Fruit fly (Drosophila melanogaster) whole organism, embryonic: ENCODE measurements around the gene COX7B.

Source experiments
- Atf3 ChIP-seq: fragments of 200-800 bp; sonication (Bioruptor generic); optimal IDR thresholded peaks from 3 replicates; lab custom pipeline; 2016; ENCODE audit warnings: missing biosample characterization, missing genetic modification characterization
- Bteb2 ChIP-seq: fragments of 200-800 bp; sonication (Bioruptor generic); optimal IDR thresholded peaks from 2 replicates; lab custom pipeline; 2016; ENCODE audit warnings: missing biosample characterization, missing genetic modification characterization
- CG10431 ChIP-seq: fragments of 200-800 bp; sonication (Bioruptor generic); optimal IDR thresholded peaks from 3 replicates; lab custom pipeline; 2018; ENCODE audit warnings: missing biosample characterization, mild to moderate bottlenecking, missing genetic modification characterization
- CG10462 ChIP-seq: fragments of 200-800 bp; sonication (Bioruptor generic); optimal IDR thresholded peaks from 2 replicates; lab custom pipeline; 2016; ENCODE audit warnings: missing biosample characterization, missing genetic modification characterization
- CG14014 ChIP-seq: fragments of 200-800 bp; sonication (Bioruptor generic); IDR thresholded peaks from 2 replicates; pipeline ENCODE4 v1.3.6; 2022; ENCODE audit warnings: missing biosample characterization, missing genetic modification characterization
- CG14965 ChIP-seq: fragments of 200-800 bp; sonication (Bioruptor generic); optimal IDR thresholded peaks from 2 replicates; lab custom pipeline; 2016; ENCODE audit warnings: missing biosample characterization, missing genetic modification characterization, borderline replicate concordance
- CG1602 ChIP-seq: fragments of 200-800 bp; sonication (Bioruptor generic); optimal IDR thresholded peaks from 3 replicates; lab custom pipeline; 2016; ENCODE audit warnings: missing biosample characterization, missing genetic modification characterization
- CG17385 ChIP-seq: fragments of 200-800 bp; sonication (Bioruptor generic); optimal IDR thresholded peaks from 3 replicates; lab custom pipeline; 2018; ENCODE audit warnings: missing biosample characterization, mild to moderate bottlenecking, missing genetic modification characterization
- CG18764 ChIP-seq: fragments of 200-800 bp; sonication (Bioruptor generic); optimal IDR thresholded peaks from 3 replicates; lab custom pipeline; 2016; ENCODE audit warnings: missing biosample characterization, missing genetic modification characterization
- CG32532 ChIP-seq: fragments of 200-800 bp; sonication (Bioruptor generic); IDR thresholded peaks from 2 replicates; pipeline ENCODE4 v1.3.6; 2022; ENCODE audit warnings: missing biosample characterization, missing genetic modification characterization
- CG32767 ChIP-seq: fragments of 200-800 bp; sonication (Bioruptor generic); IDR thresholded peaks from 2 replicates; pipeline ENCODE4 v1.3.6; 2022; ENCODE audit warnings: missing biosample characterization, missing genetic modification characterization
- CG34224 ChIP-seq: fragments of 200-800 bp; sonication (Bioruptor generic); IDR thresholded peaks from 3 replicates; pipeline ENCODE4 v1.3.6; 2022; ENCODE audit warnings: missing biosample characterization, missing genetic modification characterization; ENCODE audit not compliant: partially characterized antibody
- CG3995 ChIP-seq: fragments of 200-800 bp; sonication (Bioruptor generic); optimal IDR thresholded peaks from 3 replicates; lab custom pipeline; 2016; ENCODE audit warnings: missing biosample characterization, missing genetic modification characterization
- CG42726 ChIP-seq: fragments of 200-800 bp; sonication (Bioruptor generic); IDR thresholded peaks from 2 replicates; pipeline ENCODE4 v1.3.6; 2022; ENCODE audit warnings: missing biosample characterization, missing genetic modification characterization; ENCODE audit not compliant: partially characterized antibody
- CG4282 ChIP-seq: fragments of 200-800 bp; sonication (Bioruptor generic); optimal IDR thresholded peaks from 2 replicates; lab custom pipeline; 2016; ENCODE audit warnings: missing biosample characterization, missing genetic modification characterization
- CG6254 ChIP-seq: fragments of 200-800 bp; sonication (Bioruptor generic); optimal IDR thresholded peaks from 3 replicates; lab custom pipeline; 2017; ENCODE audit warnings: mild to moderate bottlenecking, missing biosample characterization, missing genetic modification reagents, missing genetic modification characterization
- CG8765 ChIP-seq: fragments of 200-800 bp; sonication (Bioruptor generic); IDR thresholded peaks from 2 replicates; pipeline ENCODE4 v1.3.6; 2022; ENCODE audit warnings: missing biosample characterization, missing genetic modification characterization
- CG9817 ChIP-seq: fragments of 200-800 bp; sonication (Bioruptor generic); optimal IDR thresholded peaks from 2 replicates; lab custom pipeline; 2018; ENCODE audit warnings: missing biosample characterization, mild to moderate bottlenecking, missing genetic modification characterization, moderate library complexity
- CTCF ChIP-seq: fragments of 200-800 bp; sonication (Bioruptor generic); optimal IDR thresholded peaks from 2 replicates; lab custom pipeline; 2017; ENCODE audit warnings: missing biosample characterization, mild to moderate bottlenecking, missing genetic modification characterization, moderate library complexity
- Dbx ChIP-seq: fragments of 200-800 bp; sonication (Bioruptor generic); IDR thresholded peaks from 3 replicates; pipeline ENCODE4 v1.3.6; 2022; ENCODE audit warnings: missing biosample characterization, missing genetic modification characterization
- Dp ChIP-seq: fragments of 200-800 bp; sonication (Bioruptor generic); optimal IDR thresholded peaks from 2 replicates; lab custom pipeline; 2018; ENCODE audit warnings: missing biosample characterization, mild to moderate bottlenecking, missing genetic modification characterization, moderate library complexity
- Drgx ChIP-seq: fragments of 200-800 bp; sonication (Bioruptor generic); IDR thresholded peaks from 2 replicates; pipeline ENCODE4 v1.3.6; 2022; ENCODE audit warnings: missing biosample characterization, missing genetic modification characterization
- E2f1 ChIP-seq: fragments of 200-800 bp; sonication (Bioruptor generic); IDR thresholded peaks from 2 replicates; pipeline ENCODE4 v1.3.6; 2022; ENCODE audit warnings: missing biosample characterization, missing genetic modification characterization
- Fer1 ChIP-seq: fragments of 200-800 bp; sonication (Bioruptor generic); optimal IDR thresholded peaks from 2 replicates; lab custom pipeline; 2017; ENCODE audit warnings: missing biosample characterization, mild to moderate bottlenecking, missing genetic modification characterization
- H2.0 ChIP-seq: fragments of 200-800 bp; sonication (Bioruptor generic); IDR thresholded peaks from 2 replicates; pipeline ENCODE4 v1.3.6; 2022; ENCODE audit warnings: missing biosample characterization, missing genetic modification characterization
- HmgD ChIP-seq: fragments of 200-800 bp; sonication (Bioruptor generic); optimal IDR thresholded peaks from 3 replicates; lab custom pipeline; 2016; ENCODE audit warnings: missing biosample characterization, missing genetic modification characterization
- Meics ChIP-seq: fragments of 200-800 bp; sonication (Bioruptor generic); optimal IDR thresholded peaks from 2 replicates; lab custom pipeline; 2017; ENCODE audit warnings: missing biosample characterization, mild to moderate bottlenecking, missing genetic modification characterization
- Mes4 ChIP-seq: fragments of 200-800 bp; sonication (Bioruptor generic); optimal IDR thresholded peaks from 2 replicates; lab custom pipeline; 2016; ENCODE audit warnings: missing biosample characterization, missing genetic modification characterization
- Neu2 ChIP-seq: fragments of 200-800 bp; sonication (Bioruptor generic); optimal IDR thresholded peaks from 3 replicates; lab custom pipeline; 2016; ENCODE audit warnings: missing biosample characterization, missing genetic modification characterization, borderline replicate concordance
- Rfx ChIP-seq: fragments of 200-800 bp; sonication (Bioruptor generic); IDR thresholded peaks from 2 replicates; pipeline ENCODE4 v1.3.6; 2022; ENCODE audit warnings: missing biosample characterization, missing genetic modification characterization
- Sox100B ChIP-seq: fragments of 200-800 bp; sonication (Bioruptor generic); optimal IDR thresholded peaks from 3 replicates; lab custom pipeline; 2018; ENCODE audit warnings: missing biosample characterization, mild to moderate bottlenecking, missing genetic modification characterization
- Spps ChIP-seq: fragments of 200-800 bp; sonication (Bioruptor generic); optimal IDR thresholded peaks from 2 replicates; lab custom pipeline; 2018; ENCODE audit warnings: missing biosample characterization, mild to moderate bottlenecking, missing genetic modification characterization
- Sry-δ ChIP-seq: fragments of 200-800 bp; sonication (Bioruptor generic); optimal IDR thresholded peaks from 2 replicates; lab custom pipeline; 2016; ENCODE audit warnings: missing biosample characterization, missing genetic modification characterization
- Vsx1 ChIP-seq: fragments of 200-800 bp; sonication (Bioruptor generic); optimal IDR thresholded peaks from 2 replicates; lab custom pipeline; 2017; ENCODE audit warnings: missing biosample characterization, mild to moderate bottlenecking, missing genetic modification characterization, missing genetic modification reagents
- ac ChIP-seq: fragments of 200-800 bp; sonication (Bioruptor generic); optimal IDR thresholded peaks from 3 replicates; lab custom pipeline; 2017; ENCODE audit warnings: missing biosample characterization, mild to moderate bottlenecking, missing genetic modification characterization
- ato ChIP-seq: fragments of 200-800 bp; sonication (Bioruptor generic); IDR thresholded peaks from 2 replicates; pipeline ENCODE4 v1.3.6; 2022; ENCODE audit warnings: missing biosample characterization, missing genetic modification characterization; ENCODE audit not compliant: partially characterized antibody
- cg ChIP-seq: fragments of 200-800 bp; sonication (Bioruptor generic); optimal IDR thresholded peaks from 3 replicates; lab custom pipeline; 2019; ENCODE audit warnings: missing biosample characterization, mild to moderate bottlenecking, missing genetic modification characterization, moderate library complexity
- da ChIP-seq: fragments of 200-800 bp; sonication (Bioruptor generic); optimal IDR thresholded peaks from 2 replicates; lab custom pipeline; 2016; ENCODE audit warnings: missing biosample characterization, missing genetic modification characterization
- dati ChIP-seq: fragments of 200-800 bp; sonication (Bioruptor generic); IDR thresholded peaks from 2 replicates; pipeline ENCODE4 v1.3.6; 2022; ENCODE audit warnings: missing biosample characterization, missing genetic modification characterization
- dysf ChIP-seq: fragments of 200-800 bp; sonication (Bioruptor generic); IDR thresholded peaks from 3 replicates; pipeline ENCODE4 v1.3.6; 2022; ENCODE audit warnings: missing biosample characterization, missing genetic modification characterization
- eve ChIP-seq, 2 experiments: fragments of >200 bp; optimal IDR thresholded peaks; 2 replicates each; lab custom pipeline; 2017; ENCODE audit warnings: missing biosample characterization in 2 of 2, missing genetic modification characterization in 2 of 2
- gcm2 ChIP-seq: fragments of 200-800 bp; sonication (Bioruptor generic); optimal IDR thresholded peaks from 2 replicates; lab custom pipeline; 2016; ENCODE audit warnings: missing biosample characterization, missing genetic modification characterization
- gfzf ChIP-seq: fragments of 200-800 bp; sonication (Bioruptor generic); optimal IDR thresholded peaks from 2 replicates; lab custom pipeline; 2016; ENCODE audit warnings: missing biosample characterization, mild to moderate bottlenecking, missing genetic modification characterization, moderate library complexity
- ham ChIP-seq: fragments of 200-800 bp; sonication (Bioruptor generic); IDR thresholded peaks from 2 replicates; pipeline ENCODE4 v1.3.6; 2022; ENCODE audit warnings: missing biosample characterization, missing genetic modification characterization
- hbn ChIP-seq: fragments of 200-800 bp; sonication (Bioruptor generic); IDR thresholded peaks from 2 replicates; pipeline ENCODE4 v1.3.6; 2022; ENCODE audit warnings: missing biosample characterization, missing genetic modification characterization; ENCODE audit not compliant: partially characterized antibody
- nau ChIP-seq: fragments of 200-800 bp; sonication (Bioruptor generic); optimal IDR thresholded peaks from 3 replicates; lab custom pipeline; 2017; ENCODE audit warnings: missing biosample characterization, mild to moderate bottlenecking, missing genetic modification characterization, missing genetic modification reagents
- pb ChIP-seq: fragments of 200-800 bp; sonication (Bioruptor generic); optimal IDR thresholded peaks from 3 replicates; lab custom pipeline; 2016; ENCODE audit warnings: missing biosample characterization, missing genetic modification characterization
- pita ChIP-seq: fragments of 200-800 bp; sonication (Bioruptor generic); optimal IDR thresholded peaks from 2 replicates; lab custom pipeline; 2017; ENCODE audit warnings: missing biosample characterization, mild to moderate bottlenecking, missing genetic modification characterization
- sim ChIP-seq: fragments of 200-800 bp; sonication (Bioruptor generic); IDR thresholded peaks from 2 replicates; pipeline ENCODE4 v1.3.6; 2022; ENCODE audit warnings: missing biosample characterization, missing genetic modification characterization
- slou ChIP-seq: fragments of 200-800 bp; sonication (Bioruptor generic); optimal IDR thresholded peaks from 3 replicates; lab custom pipeline; 2016; ENCODE audit warnings: missing biosample characterization, missing genetic modification characterization
- stwl ChIP-seq: fragments of 200-800 bp; sonication (Bioruptor generic); optimal IDR thresholded peaks from 3 replicates; lab custom pipeline; 2018; ENCODE audit warnings: missing biosample characterization, mild to moderate bottlenecking, missing genetic modification characterization, moderate library complexity

COX7B gene

DNA sequence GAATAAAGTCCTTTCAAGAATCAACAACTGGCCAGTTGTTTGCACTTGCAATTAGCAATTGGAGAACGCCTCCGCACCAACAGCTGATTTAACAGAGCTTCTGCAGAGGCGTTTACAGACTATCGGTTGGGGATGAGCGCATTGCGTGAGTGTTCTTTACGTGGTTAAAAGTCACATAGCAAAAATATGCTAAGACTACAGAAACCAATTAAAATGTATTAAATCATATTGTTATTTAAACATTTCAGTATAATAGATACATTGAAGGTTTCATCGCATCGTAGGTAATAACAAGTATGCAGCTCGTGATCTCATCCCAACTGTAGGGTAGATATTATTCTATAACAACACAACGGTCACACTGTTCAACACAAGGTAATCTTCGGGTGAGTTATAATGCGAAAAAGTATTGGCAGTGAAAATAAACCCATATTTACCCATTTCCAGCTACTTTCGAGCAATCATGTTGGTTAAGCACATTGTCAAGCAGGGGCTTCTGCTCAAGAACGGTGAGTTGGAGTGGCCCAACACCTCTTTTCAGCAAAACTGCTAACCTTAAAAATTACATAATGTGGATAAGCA is at the start of gene COX7B, which contains the start of gene Sec3:
Gene COX7B (plus strand): TSS at position 346 of the 582 bp plus-strand sequence.
Gene Sec3 (minus strand): TSS at position 86 of the 582 bp plus-strand sequence.
- no peak for TF ChIP-seq CG14965 (GFP tag; lab: Kevin White, UChicago)
- no peak for TF ChIP-seq CG32767 (GFP tag; lab: Robert Waterston, UW)
- peak; percentile 88 for TF ChIP-seq Sry-δ
- peak; percentile 70; the same call in 1 of the 2 replicates for TF ChIP-seq Rfx (GFP tag; lab: Robert Waterston, UW)
- TF ChIP-seq gfzf (GFP tag; lab: Kevin White, UChicago) = peak; percentile 82
- no peak for TF ChIP-seq pita (GFP tag; lab: Kevin White, UChicago)
- TF ChIP-seq CG10462 = no peak
- peak; percentile 27 for TF ChIP-seq nau (GFP tag; lab: Kevin White, UChicago)
- no peak for TF ChIP-seq pb (GFP tag; lab: Kevin White, UChicago)
- peak; percentile 93 for TF ChIP-seq hbn
- TF ChIP-seq Dbx = peak; percentile 67; the same call in 1 of the 3 replicates
- peak; percentile 21 for TF ChIP-seq CTCF (GFP tag; lab: Kevin White, UChicago)
- TF ChIP-seq H2.0 (GFP tag; lab: Robert Waterston, UW) = peak; percentile 55
- TF ChIP-seq slou (GFP tag; lab: Kevin White, UChicago) = peak; percentile 37
- peak; percentile 47 for TF ChIP-seq CG17385 (GFP tag; lab: Kevin White, UChicago)
- peak; percentile 93 for TF ChIP-seq CG34224
- peak; percentile 14 for TF ChIP-seq gcm2
- TF ChIP-seq CG1602 = peak; percentile 58
- peak; percentile 66 for TF ChIP-seq Atf3 (GFP tag; lab: Kevin White, UChicago)
- peak; percentile 12 for TF ChIP-seq CG4282 (GFP tag; lab: Kevin White, UChicago)
- no peak for TF ChIP-seq CG6254
- no peak; the same call in 1 of the 2 replicates for TF ChIP-seq ato (GFP tag; lab: Robert Waterston, UW)
- TF ChIP-seq CG3995 = peak; percentile 95
- TF ChIP-seq CG8765 (GFP tag; lab: Robert Waterston, UW) = no peak
- no peak for TF ChIP-seq CG14014 (GFP tag; lab: Robert Waterston, UW)
- peak; percentile 34 for TF ChIP-seq E2f1
- peak; percentile 5 for TF ChIP-seq HmgD
- TF ChIP-seq eve (GFP tag; optimal IDR thresholded peaks at IDR 0.05; lab: Kevin White, UChicago) = no peak
- TF ChIP-seq Fer1 = peak; percentile 72
- TF ChIP-seq CG18764 (GFP tag; lab: Kevin White, UChicago) = peak; percentile 49
- no peak for TF ChIP-seq ham
- peak; percentile 52; the same call in 1 of the 3 replicates for TF ChIP-seq dysf (GFP tag; lab: Robert Waterston, UW)
- no peak for TF ChIP-seq dati
- TF ChIP-seq CG42726 (GFP tag; lab: Robert Waterston, UW) = peak; percentile 67; the same call in 1 of the 2 replicates
- TF ChIP-seq ac (GFP tag; lab: Kevin White, UChicago) = no peak
- TF ChIP-seq Spps (tag; lab: Kevin White, UChicago) = peak; percentile 25
- peak; percentile 39 for TF ChIP-seq Vsx1 (GFP tag; lab: Kevin White, UChicago)
- TF ChIP-seq Sox100B = peak; percentile 20
- TF ChIP-seq Bteb2 = peak; percentile 53
- TF ChIP-seq CG9817 (tag; lab: Kevin White, UChicago) = peak; percentile 81
- TF ChIP-seq Dp (GFP tag; lab: Kevin White, UChicago) = peak; percentile 4
- no peak for TF ChIP-seq cg (GFP tag; lab: Kevin White, UChicago)
- TF ChIP-seq da (GFP tag; lab: Kevin White, UChicago) = no peak
- no peak for TF ChIP-seq Mes4 (GFP tag; lab: Kevin White, UChicago)
- peak; percentile 71 for TF ChIP-seq CG32532 (GFP tag; lab: Robert Waterston, UW)
- TF ChIP-seq stwl (tag; lab: Kevin White, UChicago) = peak; percentile 45
- TF ChIP-seq Neu2 = no peak
- no peak; the same call in 1 of the 2 replicates for TF ChIP-seq Drgx (GFP tag; lab: Robert Waterston, UW)
- peak; percentile 50 for TF ChIP-seq Meics
- TF ChIP-seq sim (GFP tag; lab: Robert Waterston, UW) = no peak
- no peak for TF ChIP-seq CG10431 (GFP tag; lab: Kevin White, UChicago)
